Worm (Caenorhabditis elegans): Measurements from ENCODE around the gene rmh-2.

Gene rmh-2

DNA sequence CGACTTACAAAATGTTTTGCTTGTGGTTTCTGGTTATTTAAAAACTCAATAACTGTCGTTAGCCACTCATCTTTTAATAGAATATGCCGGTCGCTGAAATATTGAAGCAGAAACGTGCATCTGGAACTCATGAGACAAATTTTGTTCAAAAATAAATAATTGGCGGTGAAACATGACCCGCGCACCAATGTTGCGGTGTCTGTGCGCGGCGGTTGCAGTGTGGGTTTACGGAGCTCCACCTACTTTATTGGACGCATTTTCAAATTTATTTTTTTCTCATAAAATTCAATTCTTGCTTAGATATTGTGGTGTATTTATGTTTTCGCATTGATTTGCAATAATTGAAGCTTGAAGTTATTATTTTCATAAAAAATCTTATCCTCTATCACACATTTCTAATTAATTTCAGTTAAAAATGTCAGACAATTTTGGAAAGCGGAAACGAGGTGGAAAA, at the start of gene rmh-2, which contains the start of gene suds-3:
Gene rmh-2 (minus strand): TSS at position 164 of the 454 bp plus-strand sequence.
Gene suds-3 (plus strand): TSS at position 404 of the 454 bp plus-strand sequence.
- TF ChIP-seq unc-62 (GFP tag; optimal IDR thresholded peaks at IDR 0.05), result no peak

DNA sequence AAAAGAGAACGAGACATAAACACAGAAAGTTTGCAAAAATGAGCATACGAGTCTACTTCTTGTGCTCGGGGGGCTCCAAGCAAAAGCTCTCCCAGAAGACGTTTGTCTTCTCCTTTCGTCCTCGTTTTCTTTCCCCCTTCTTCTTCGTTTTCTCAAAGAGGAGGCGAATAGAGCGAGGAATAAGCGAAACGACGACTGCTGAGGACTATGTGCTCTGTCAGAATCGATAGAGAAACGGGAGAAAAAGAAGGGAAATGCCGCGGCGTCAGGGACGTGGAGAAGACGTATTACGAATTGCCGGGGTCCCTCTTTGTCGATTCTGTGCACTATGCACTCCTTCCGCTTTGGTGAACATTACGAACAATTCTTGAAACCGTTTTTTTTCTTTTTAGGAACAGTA, 47.9 kb upstream of the rmh-2 start:
- no peak for TF ChIP-seq unc-62 (GFP tag; optimal IDR thresholded peaks at IDR 0.05)

DNA sequence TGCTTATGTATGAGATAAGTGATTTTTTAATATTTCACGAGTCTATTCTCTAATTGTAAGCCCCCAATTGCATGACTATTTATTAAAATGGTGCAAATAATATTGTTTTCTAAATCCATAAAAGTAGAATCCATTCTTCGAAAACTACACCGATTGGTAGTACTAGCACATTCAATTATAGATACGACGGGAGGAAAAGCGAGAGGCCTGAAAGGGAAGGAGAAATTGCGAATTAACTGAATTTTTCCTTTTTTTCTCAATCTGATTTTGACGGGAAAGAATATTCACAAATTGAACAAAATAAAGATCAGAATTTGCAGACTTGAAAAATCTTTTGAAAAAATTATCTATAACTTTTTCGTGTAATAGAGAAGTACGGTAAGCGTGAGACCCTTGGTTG, 46.6 kb upstream of the rmh-2 start:
- TF ChIP-seq unc-62 (GFP tag; optimal IDR thresholded peaks at IDR 0.05), result no peak

DNA sequence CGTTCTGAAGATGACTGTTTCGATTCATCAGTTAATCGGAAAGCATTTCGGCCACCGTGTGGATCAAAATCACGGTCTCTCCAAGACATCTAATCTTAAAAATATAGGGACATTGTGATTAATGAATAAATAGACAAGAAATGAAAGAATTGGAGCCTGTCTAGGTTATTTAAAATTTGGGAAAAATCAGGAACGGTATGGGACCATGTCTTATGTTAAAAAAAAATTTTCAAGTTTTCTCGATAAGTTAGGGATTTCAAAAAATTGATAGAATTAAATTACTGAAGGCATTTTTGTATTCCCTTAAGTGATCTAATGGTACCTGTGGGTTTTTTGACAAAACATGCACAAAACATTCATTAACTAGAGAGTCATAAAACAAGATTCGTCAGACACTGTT, 45.6 kb upstream of the rmh-2 start, which contains the start of gene unc-41:
Gene unc-41 (minus strand): TSS at position 101 of the 400 bp plus-strand sequence.
- TF ChIP-seq unc-62 (GFP tag; optimal IDR thresholded peaks at IDR 0.05), result no peak

DNA sequence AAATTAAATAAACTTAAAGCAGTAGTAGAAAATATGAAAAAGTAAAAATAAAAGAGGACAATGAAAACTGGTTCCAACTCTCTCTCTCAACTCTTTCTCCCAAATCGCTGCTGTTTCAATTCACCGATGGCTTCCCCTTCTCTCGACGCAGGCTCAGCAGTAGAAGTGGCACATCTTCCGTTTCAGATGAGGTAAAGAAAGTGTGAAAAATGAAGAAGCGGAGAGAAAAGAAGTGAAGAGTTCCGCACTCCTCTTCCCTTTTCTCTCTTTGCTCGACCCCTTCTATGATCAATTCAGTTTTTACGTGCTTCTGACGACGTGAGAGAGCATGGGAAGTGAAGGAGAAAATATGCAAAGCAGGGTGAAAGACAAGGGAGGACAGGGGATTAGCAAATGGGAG, 43.7 kb upstream of the rmh-2 start:
- TF ChIP-seq unc-62 (GFP tag; optimal IDR thresholded peaks at IDR 0.05), result no peak

DNA sequence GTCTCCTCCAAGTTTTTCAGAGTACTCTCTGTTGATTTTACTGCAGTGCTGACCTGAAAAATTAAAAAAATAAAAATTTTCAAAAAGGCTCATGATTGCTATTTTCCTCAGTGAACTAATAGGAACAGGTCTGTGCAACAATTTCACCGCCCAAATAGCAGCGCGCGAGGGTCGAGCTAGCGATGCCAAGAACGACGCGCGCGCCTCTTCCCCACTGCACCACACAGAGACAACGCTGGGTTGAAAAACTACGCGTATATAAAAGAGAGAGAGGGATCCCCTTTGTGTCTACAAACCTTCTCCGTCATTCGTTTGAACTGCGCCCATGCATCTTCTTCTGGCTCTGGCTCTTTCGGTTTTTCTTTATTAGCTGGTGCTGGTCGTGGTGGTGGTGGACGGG, 39.5 kb upstream of the rmh-2 start:
- TF ChIP-seq unc-62 (GFP tag; optimal IDR thresholded peaks at IDR 0.05), result no peak

DNA sequence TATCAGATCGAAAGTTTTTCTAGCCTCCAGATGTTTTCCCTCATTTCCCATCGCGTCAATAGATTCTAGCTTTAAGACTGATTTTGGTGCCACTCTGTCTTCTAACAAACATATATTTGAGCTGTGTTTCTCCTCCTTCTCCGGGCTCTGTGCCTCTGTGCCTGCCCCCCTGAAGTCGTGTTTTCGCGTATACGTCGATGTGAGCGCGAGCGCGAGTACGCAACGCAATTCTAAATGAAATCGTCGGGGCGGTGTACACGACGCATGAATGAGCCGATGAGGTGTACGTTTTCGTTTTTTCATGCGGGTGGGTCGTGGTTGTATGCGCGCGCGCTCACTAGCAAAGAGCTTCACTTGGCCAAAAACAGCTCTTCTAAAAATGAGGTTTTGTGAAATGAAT, 35.3 kb upstream of the rmh-2 start:
- TF ChIP-seq unc-62 (GFP tag; optimal IDR thresholded peaks at IDR 0.05), result no peak

DNA sequence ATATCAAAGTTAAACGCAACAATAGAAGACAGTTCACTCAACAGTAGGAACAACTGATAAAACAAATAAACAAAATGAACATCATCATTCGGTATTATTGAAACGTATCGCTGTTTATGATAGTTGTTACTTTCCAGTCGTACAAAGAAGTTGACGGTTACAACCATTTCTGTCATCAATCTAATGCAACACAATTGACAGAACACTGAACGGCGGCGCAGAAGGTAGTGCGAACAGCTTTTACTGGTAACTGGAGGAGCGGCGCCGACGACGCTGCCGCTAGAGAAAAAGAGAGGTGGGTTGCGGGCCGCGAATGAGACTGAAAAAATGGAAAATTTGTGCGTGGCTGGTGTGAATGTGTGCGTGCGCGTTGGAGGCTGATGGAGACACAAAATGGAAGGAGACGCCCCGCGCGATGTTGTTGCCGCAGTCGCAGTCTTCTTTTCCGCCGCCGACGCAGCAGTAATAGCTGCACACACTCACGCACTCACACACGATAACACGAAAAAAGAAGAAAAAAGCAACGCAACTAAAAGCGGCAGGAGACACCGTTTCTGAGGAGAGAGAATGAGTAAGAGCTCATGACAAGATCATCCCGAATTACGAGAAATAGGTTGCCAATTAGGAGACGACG, 33.7 kb upstream of the rmh-2 start:
- TF ChIP-seq unc-62 (GFP tag; optimal IDR thresholded peaks at IDR 0.05), result no peak

DNA sequence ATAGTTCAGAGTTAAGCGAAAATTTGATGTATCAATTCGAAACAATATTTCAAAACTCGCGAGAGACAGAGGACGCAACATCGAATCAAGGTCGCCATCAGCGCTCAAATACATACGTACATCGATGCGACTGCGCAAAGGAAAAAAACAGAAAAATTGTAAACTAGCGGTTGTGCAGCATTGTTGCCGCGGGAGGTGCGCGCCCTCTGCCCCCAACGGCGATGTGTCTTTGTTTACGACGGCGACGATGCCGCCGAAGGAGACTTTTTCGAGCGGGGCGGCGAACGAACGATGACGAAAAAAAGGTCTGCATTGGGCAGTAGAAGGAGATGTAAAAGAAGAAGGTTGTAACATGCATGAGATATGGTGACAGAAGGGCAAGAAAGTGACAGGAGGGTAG, 32.3 kb upstream of the rmh-2 start:
- no peak for TF ChIP-seq unc-62 (GFP tag; optimal IDR thresholded peaks at IDR 0.05)

DNA sequence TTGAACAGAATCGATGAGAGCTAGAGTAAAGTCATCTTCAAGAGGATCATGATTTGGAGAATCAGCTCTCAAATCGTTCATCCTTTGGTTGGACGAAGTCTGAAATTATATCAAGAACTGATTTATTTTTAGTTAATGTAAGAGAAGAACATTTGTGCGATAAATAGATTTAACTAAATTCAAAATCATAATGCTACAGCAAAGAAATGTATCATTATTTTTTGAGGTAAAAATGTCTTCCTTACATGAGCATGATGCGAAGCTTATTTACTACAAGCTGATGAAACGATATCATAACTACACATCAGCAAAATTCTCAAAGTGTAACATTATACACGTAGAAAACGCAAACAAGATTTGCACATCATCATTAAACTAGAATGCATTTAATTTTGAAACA, 31.8 kb upstream of the rmh-2 start, which contains the start of gene madf-4:
Gene madf-4 (minus strand): TSS at position 101 of the 400 bp plus-strand sequence.
- TF ChIP-seq unc-62 (GFP tag; optimal IDR thresholded peaks at IDR 0.05), result no peak

DNA sequence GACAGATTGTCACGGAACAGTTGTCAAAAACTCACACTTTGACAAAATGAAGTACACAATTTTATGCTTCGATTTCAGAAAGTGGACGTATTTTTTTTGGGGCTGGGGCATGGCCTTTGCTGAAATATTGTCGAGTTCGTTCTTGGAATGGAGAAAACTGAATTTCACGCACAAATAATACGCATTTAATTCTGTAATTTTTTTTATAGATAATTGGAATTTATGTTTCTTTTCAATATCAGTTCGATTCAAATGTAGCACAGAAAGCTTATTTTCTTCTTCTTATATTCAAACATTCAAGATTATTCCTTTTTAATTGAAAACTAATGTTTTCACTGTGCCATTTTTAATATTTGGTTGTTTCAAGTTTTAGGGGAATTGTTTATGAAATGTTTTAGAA, 29.8 kb upstream of the rmh-2 start, which contains the start of gene T07C12.10:
Gene T07C12.10 (minus strand): TSS at position 101 of the 400 bp plus-strand sequence.
- TF ChIP-seq unc-62 (GFP tag; optimal IDR thresholded peaks at IDR 0.05), result no peak

DNA sequence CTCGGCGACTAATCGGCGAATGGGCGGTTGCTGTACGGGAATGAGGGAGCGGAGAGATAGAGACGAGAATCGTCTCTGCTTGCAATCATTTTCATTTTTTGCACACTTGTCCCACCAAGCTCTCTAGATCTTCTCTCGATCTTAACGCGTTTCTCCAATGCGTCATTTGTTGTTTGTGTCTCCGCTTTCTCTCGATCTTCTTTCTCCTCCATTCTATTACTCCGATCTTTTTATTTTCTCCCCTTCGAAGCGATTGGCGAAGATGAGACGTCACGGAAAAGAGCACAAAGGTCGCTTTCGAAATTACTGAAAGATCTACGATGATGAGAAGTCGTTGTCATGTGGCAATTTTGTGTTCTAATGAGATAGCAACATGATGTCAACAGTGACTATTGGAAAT, 28.1 kb upstream of the rmh-2 start:
- TF ChIP-seq unc-62 (GFP tag; optimal IDR thresholded peaks at IDR 0.05), result no peak

DNA sequence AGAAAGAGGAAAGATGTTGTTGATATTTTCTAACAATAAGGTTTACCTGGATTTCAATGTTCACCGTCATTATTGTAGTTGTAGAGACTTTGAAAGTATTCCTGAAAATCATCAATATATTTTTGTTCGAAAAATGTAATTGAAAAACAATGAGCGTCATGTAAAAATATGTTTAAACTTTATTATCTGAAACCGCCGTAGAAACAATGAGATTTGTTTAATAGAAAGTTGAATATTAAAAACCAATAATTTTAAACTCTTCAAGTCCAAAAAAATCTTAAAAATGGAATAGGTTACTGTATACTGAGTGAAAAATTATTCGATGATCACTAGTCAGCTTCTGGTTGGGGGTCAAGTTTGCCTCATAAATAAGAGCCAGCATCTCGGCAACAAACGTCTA, 27.7 kb upstream of the rmh-2 start, which contains the start of gene anmt-3:
Gene anmt-3 (minus strand): TSS at position 101 of the 400 bp plus-strand sequence.
- no peak for TF ChIP-seq unc-62 (GFP tag; optimal IDR thresholded peaks at IDR 0.05)

DNA sequence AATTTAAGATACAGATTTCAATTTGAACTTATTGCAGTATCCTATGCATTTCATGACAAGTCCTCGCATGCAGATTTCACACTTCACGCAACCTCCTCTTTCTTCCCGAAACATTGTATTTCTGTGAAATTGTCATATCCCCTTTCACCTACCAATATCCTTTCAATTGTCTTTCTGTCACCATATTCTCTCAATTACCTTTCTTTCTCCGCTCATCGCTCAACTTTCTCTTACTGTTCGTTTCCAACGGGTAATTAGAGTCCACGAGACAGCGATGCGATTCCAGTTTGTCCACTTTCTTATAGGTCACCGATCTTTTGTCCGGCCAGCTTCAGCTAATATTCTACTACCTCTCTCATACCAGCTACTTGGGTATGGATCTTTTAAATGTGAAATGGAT, 21.8 kb upstream of the rmh-2 start, which contains the start of gene mam-5:
Gene mam-5 (plus strand): TSS at position 304 of the 400 bp plus-strand sequence.
- no peak for TF ChIP-seq unc-62 (GFP tag; optimal IDR thresholded peaks at IDR 0.05)

DNA sequence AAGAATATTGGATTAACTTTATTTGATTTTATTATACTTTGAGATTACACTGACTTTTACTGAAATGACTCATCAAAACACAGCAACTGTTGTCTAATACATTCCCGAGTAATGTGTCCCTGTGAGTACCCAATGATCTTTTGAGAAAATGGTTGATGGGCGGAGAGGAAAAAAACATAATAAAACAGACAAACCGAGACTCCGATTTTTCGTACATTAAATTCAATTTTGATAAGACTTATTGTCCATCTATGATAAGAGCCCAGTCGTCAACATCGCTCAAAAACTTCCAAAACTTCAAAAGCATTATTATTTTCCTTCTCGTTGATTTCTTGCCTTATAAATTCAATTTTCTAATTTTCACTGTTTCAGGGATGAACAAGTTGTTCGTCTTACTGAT, 20.3 kb upstream of the rmh-2 start, which contains the start of gene ttr-46:
Gene ttr-46 (plus strand): TSS at position 373 of the 400 bp plus-strand sequence.
- TF ChIP-seq unc-62 (GFP tag; optimal IDR thresholded peaks at IDR 0.05), result no peak

DNA sequence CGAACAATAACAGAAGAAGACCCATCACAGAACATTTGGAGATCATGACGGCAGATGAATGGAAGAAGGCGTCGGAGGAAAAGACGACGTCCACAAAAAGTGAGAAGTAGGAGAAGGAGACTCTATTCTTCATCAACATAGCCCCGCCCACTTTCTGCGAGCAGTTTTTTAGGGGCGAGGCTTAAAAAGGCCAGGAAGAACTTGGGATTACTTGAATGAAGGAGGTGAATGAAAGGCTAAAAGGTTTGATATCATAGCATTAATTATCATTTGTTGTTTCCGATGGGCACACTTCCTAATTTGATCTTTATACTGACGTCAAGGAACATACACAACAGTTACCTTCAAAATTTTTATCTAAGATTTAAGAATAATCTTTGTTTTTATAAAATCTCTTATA, 18.3 kb upstream of the rmh-2 start, which contains the start of gene nlp-58:
Gene nlp-58 (minus strand): TSS at position 101 of the 400 bp plus-strand sequence.
- no peak for TF ChIP-seq unc-62 (GFP tag; optimal IDR thresholded peaks at IDR 0.05)

DNA sequence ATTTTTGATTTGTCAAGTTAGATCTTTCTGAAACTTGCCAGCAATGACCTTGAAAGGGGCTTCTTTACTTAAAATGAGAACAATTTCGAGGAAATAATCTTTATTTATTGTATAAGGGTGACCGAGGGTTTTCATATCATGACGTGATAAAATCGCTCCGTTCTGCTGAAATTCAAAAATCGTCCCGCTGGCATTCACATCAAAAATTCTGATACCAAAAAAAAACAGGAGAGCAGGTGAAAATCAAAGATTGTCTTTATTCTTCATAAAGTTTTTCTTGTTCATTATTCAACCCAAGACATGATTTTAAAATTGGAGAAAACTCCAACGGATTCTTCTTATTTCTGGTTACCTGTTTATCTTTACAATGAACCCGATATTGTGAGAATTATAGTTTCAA, 13.5 kb upstream of the rmh-2 start, which contains the start of gene sre-28:
Gene sre-28 (plus strand): TSS at position 301 of the 400 bp plus-strand sequence.
- TF ChIP-seq unc-62 (GFP tag; optimal IDR thresholded peaks at IDR 0.05), result no peak

All from whole organism, dauer.